Fruit fly (Drosophila melanogaster) whole organism, embryonic: ENCODE measurements around the gene CG16727.

Source experiments
- Awh ChIP-seq: fragments of 200-800 bp; sonication (Bioruptor generic); IDR thresholded peaks from 2 replicates; pipeline ENCODE4, ENCODE4 v1.3.6; 2022; ENCODE audit warnings: missing biosample characterization, missing genetic modification characterization
- Bdp1 ChIP-seq: fragments of 200-800 bp; sonication (Bioruptor generic); optimal IDR thresholded peaks from 3 replicates; lab custom pipeline; 2016; ENCODE audit warnings: missing biosample characterization, missing genetic modification characterization
- CG12155 ChIP-seq: fragments of 200-800 bp; sonication (Bioruptor generic); optimal IDR thresholded peaks from 3 replicates; lab custom pipeline; 2016; ENCODE audit warnings: missing biosample characterization, missing genetic modification characterization
- CG12236 ChIP-seq: fragments of 200-800 bp; sonication (Bioruptor generic); optimal IDR thresholded peaks from 2 replicates; lab custom pipeline; 2016; ENCODE audit warnings: missing biosample characterization, missing genetic modification characterization
- CG12769 ChIP-seq: fragments of 200-800 bp; sonication (Bioruptor generic); optimal IDR thresholded peaks from 2 replicates; lab custom pipeline; 2019; ENCODE audit warnings: missing biosample characterization, mild to moderate bottlenecking, missing genetic modification characterization, moderate library complexity
- CG14860 ChIP-seq: fragments of 200-800 bp; sonication (Bioruptor generic); IDR thresholded peaks from 3 replicates; pipeline ENCODE4 v1.3.6; 2022; ENCODE audit warnings: missing biosample characterization, missing genetic modification characterization; ENCODE audit not compliant: partially characterized antibody
- CG15479 ChIP-seq: fragments of 200-800 bp; sonication (Bioruptor generic); optimal IDR thresholded peaks from 3 replicates; lab custom pipeline; 2019; ENCODE audit warnings: missing biosample characterization, mild to moderate bottlenecking, missing genetic modification characterization, moderate library complexity
- CG15601 ChIP-seq: fragments of 200-800 bp; sonication (Bioruptor generic); optimal IDR thresholded peaks from 3 replicates; lab custom pipeline; 2019; ENCODE audit warnings: missing biosample characterization, mild to moderate bottlenecking, missing genetic modification characterization, moderate library complexity
- CG17361 ChIP-seq: fragments of 200-800 bp; sonication (Bioruptor generic); IDR thresholded peaks from 3 replicates; pipeline ENCODE4 v1.3.6; 2022; ENCODE audit warnings: missing biosample characterization, missing genetic modification characterization
- CG17385 ChIP-seq: fragments of 200-800 bp; sonication (Bioruptor generic); optimal IDR thresholded peaks from 3 replicates; lab custom pipeline; 2018; ENCODE audit warnings: missing biosample characterization, mild to moderate bottlenecking, missing genetic modification characterization
- CG17612 ChIP-seq: fragments of 200-800 bp; sonication (Bioruptor generic); IDR thresholded peaks from 2 replicates; pipeline ENCODE4 v1.3.6; 2022; ENCODE audit warnings: missing biosample characterization, missing genetic modification characterization
- CG18599 ChIP-seq: fragments of 200-800 bp; sonication (Bioruptor generic); optimal IDR thresholded peaks from 3 replicates; lab custom pipeline; 2017; ENCODE audit warnings: missing biosample characterization, missing genetic modification characterization, mild to moderate bottlenecking, moderate library complexity, missing genetic modification reagents
- CG2129 ChIP-seq: fragments of 200-800 bp; sonication (Bioruptor generic); IDR thresholded peaks from 2 replicates; pipeline ENCODE4 v1.3.6; 2022; ENCODE audit warnings: missing biosample characterization, missing genetic modification characterization; ENCODE audit not compliant: partially characterized antibody
- CG2678 ChIP-seq: fragments of 200-800 bp; sonication (Bioruptor generic); optimal IDR thresholded peaks from 3 replicates; lab custom pipeline; 2019; ENCODE audit warnings: missing biosample characterization, mild to moderate bottlenecking, missing genetic modification characterization, moderate library complexity
- CG30403 ChIP-seq: fragments of 200-800 bp; sonication (Bioruptor generic); optimal IDR thresholded peaks from 3 replicates; lab custom pipeline; 2016; ENCODE audit warnings: missing biosample characterization, missing genetic modification characterization
- CG31224 ChIP-seq: fragments of 200-800 bp; sonication (Bioruptor generic); IDR thresholded peaks from 2 replicates; pipeline ENCODE4 v1.3.6; 2022; ENCODE audit warnings: missing biosample characterization, missing genetic modification characterization
- CG34376 ChIP-seq: fragments of 200-800 bp; sonication (Bioruptor generic); optimal IDR thresholded peaks from 2 replicates; lab custom pipeline; 2018; ENCODE audit warnings: missing biosample characterization, mild to moderate bottlenecking, missing genetic modification characterization
- CG4328 ChIP-seq: fragments of 200-800 bp; sonication (Bioruptor generic); optimal IDR thresholded peaks from 3 replicates; lab custom pipeline; 2017; ENCODE audit warnings: missing biosample characterization, missing genetic modification reagents, missing genetic modification characterization
- CG4360 ChIP-seq: fragments of 200-800 bp; sonication (Bioruptor generic); IDR thresholded peaks from 2 replicates; pipeline ENCODE4 v1.3.6; 2022; ENCODE audit warnings: missing biosample characterization, missing genetic modification characterization
- CG4820 ChIP-seq: fragments of 200-800 bp; sonication (Bioruptor generic); optimal IDR thresholded peaks from 3 replicates; lab custom pipeline; 2016; ENCODE audit warnings: missing biosample characterization, missing genetic modification characterization
- CG6689 ChIP-seq: fragments of 200-800 bp; sonication (Bioruptor generic); IDR thresholded peaks from 2 replicates; pipeline ENCODE4 v1.3.6; 2022; ENCODE audit warnings: missing biosample characterization, missing genetic modification characterization
- CG8924 ChIP-seq: fragments of 200-800 bp; optimal IDR thresholded peaks from 3 replicates; lab custom pipeline; 2019; ENCODE audit warnings: missing biosample characterization, mild to moderate bottlenecking, missing genetic modification characterization, moderate library complexity
- Chrac-16 ChIP-seq: fragments of 200-800 bp; sonication (Bioruptor generic); optimal IDR thresholded peaks from 3 replicates; lab custom pipeline; 2016; ENCODE audit warnings: missing biosample characterization, missing genetic modification characterization
- CrebB ChIP-seq: fragments of 200-800 bp; sonication (Bioruptor generic); optimal IDR thresholded peaks from 3 replicates; lab custom pipeline; 2018; ENCODE audit warnings: missing biosample characterization, mild to moderate bottlenecking, missing genetic modification characterization
- Doc3 ChIP-seq: fragments of 200-800 bp; sonication (Bioruptor generic); IDR thresholded peaks from 3 replicates; pipeline ENCODE4 v1.3.6; 2022; ENCODE audit warnings: missing biosample characterization, missing genetic modification characterization; ENCODE audit not compliant: partially characterized antibody
- Dp ChIP-seq: fragments of 200-800 bp; sonication (Bioruptor generic); optimal IDR thresholded peaks from 2 replicates; lab custom pipeline; 2018; ENCODE audit warnings: missing biosample characterization, mild to moderate bottlenecking, missing genetic modification characterization, moderate library complexity
- E2f2 ChIP-seq: fragments of 200-800 bp; sonication (Bioruptor generic); IDR thresholded peaks from 2 replicates; pipeline ENCODE4 v1.3.6; 2022; ENCODE audit warnings: missing biosample characterization, missing genetic modification characterization
- GATAe ChIP-seq: fragments of 200-800 bp; sonication (Bioruptor generic); conservative IDR thresholded peaks from 2 replicates; pipeline ENCODE4 v1.3.6; 2022; ENCODE audit warnings: missing biosample characterization, missing genetic modification characterization
- Hand ChIP-seq: fragments of 200-800 bp; sonication (Bioruptor generic); optimal IDR thresholded peaks from 2 replicates; lab custom pipeline; 2017; ENCODE audit warnings: mild to moderate bottlenecking, missing biosample characterization, missing genetic modification reagents, missing genetic modification characterization
- Myb ChIP-seq: fragments of 200-800 bp; sonication (Bioruptor generic); optimal IDR thresholded peaks from 2 replicates; lab custom pipeline; 2016; ENCODE audit warnings: missing biosample characterization, missing genetic modification characterization
- NK7.1 ChIP-seq: fragments of 200-800 bp; sonication (Bioruptor generic); optimal IDR thresholded peaks from 3 replicates; lab custom pipeline; 2016; ENCODE audit warnings: missing biosample characterization, missing genetic modification characterization
- Neu2 ChIP-seq: fragments of 200-800 bp; sonication (Bioruptor generic); optimal IDR thresholded peaks from 3 replicates; lab custom pipeline; 2016; ENCODE audit warnings: missing biosample characterization, missing genetic modification characterization, borderline replicate concordance
- Nf-YC ChIP-seq: fragments of 200-800 bp; optimal IDR thresholded peaks from 3 replicates; lab custom pipeline; 2019; ENCODE audit warnings: missing biosample characterization, mild to moderate bottlenecking, missing genetic modification characterization, moderate library complexity
- Oaz ChIP-seq: fragments of 200-800 bp; sonication (Bioruptor generic); IDR thresholded peaks from 2 replicates; pipeline ENCODE4 v1.3.6; 2022; ENCODE audit warnings: missing biosample characterization, missing genetic modification characterization
- bcd ChIP-seq: fragments of 200-800 bp; sonication (Bioruptor generic); optimal IDR thresholded peaks from 2 replicates; lab custom pipeline; 2017; ENCODE audit warnings: missing biosample characterization, mild to moderate bottlenecking, missing genetic modification characterization
- bowl ChIP-seq: fragments of 200-800 bp; sonication (Bioruptor generic); IDR thresholded peaks from 2 replicates; pipeline ENCODE4 v1.3.6; 2022; ENCODE audit warnings: missing biosample characterization, missing genetic modification characterization
- chm ChIP-seq: fragments of 200-800 bp; sonication (Bioruptor generic); IDR thresholded peaks from 2 replicates; pipeline ENCODE4 v1.3.6; 2022; ENCODE audit warnings: missing biosample characterization, missing genetic modification characterization
- chn ChIP-seq: fragments of 200-800 bp; sonication (Bioruptor generic); optimal IDR thresholded peaks from 2 replicates; lab custom pipeline; 2016; ENCODE audit warnings: missing biosample characterization, missing genetic modification characterization
- crol ChIP-seq: fragments of 200-800 bp; sonication (Bioruptor generic); IDR thresholded peaks from 2 replicates; pipeline ENCODE4 v1.3.6; 2022; ENCODE audit warnings: missing biosample characterization, missing genetic modification characterization
- da ChIP-seq: fragments of 200-800 bp; sonication (Bioruptor generic); optimal IDR thresholded peaks from 2 replicates; lab custom pipeline; 2016; ENCODE audit warnings: missing biosample characterization, missing genetic modification characterization
- danr ChIP-seq: fragments of 200-800 bp; sonication (Bioruptor generic); IDR thresholded peaks from 2 replicates; pipeline ENCODE4 v1.3.6; 2022; ENCODE audit warnings: missing biosample characterization, missing genetic modification characterization
- dpn ChIP-seq, 2 experiments: fragments of 200-800 bp; sonication (Bioruptor generic); optimal IDR thresholded peaks; 3 replicates each; lab custom pipeline; 2016; ENCODE audit warnings: missing biosample characterization in 2 of 2, missing genetic modification characterization in 2 of 2
- fd102C ChIP-seq: fragments of 200-800 bp; sonication (Bioruptor generic); optimal IDR thresholded peaks from 2 replicates; lab custom pipeline; 2018; ENCODE audit warnings: missing biosample characterization, mild to moderate bottlenecking, missing genetic modification characterization, moderate library complexity
- hkb ChIP-seq, 2 experiments: fragments of 200-800 bp in 1 of 2; fragments of >200 bp in 1 of 2; sonication (Bioruptor generic) in 1 of 2; IDR thresholded peaks in 1 of 2; optimal IDR thresholded peaks in 1 of 2; 2 replicates each; pipeline versions ENCODE4 v1.3.6 to Lab custom; 2017 to 2022; ENCODE audit warnings: missing biosample characterization in 1 of 2, missing genetic modification characterization in 1 of 2
- salm ChIP-seq: fragments of 200-800 bp; sonication (Bioruptor generic); optimal IDR thresholded peaks from 2 replicates; lab custom pipeline; 2018; ENCODE audit warnings: missing biosample characterization, mild to moderate bottlenecking, missing genetic modification characterization
- shn ChIP-seq: fragments of 200-800 bp; sonication (Bioruptor generic); optimal IDR thresholded peaks from 3 replicates; lab custom pipeline; 2016; ENCODE audit warnings: missing biosample characterization, missing genetic modification characterization
- slp2 ChIP-seq: fragments of 200-800 bp; sonication (Bioruptor generic); optimal IDR thresholded peaks from 2 replicates; lab custom pipeline; 2016; ENCODE audit warnings: missing biosample characterization, missing genetic modification characterization
- sug ChIP-seq: fragments of 200-800 bp; optimal IDR thresholded peaks from 2 replicates; lab custom pipeline; 2019; ENCODE audit warnings: missing biosample characterization, mild to moderate bottlenecking, missing genetic modification characterization, moderate library complexity
- tio ChIP-seq: fragments of 200-800 bp; sonication (Bioruptor generic); optimal IDR thresholded peaks from 2 replicates; lab custom pipeline; 2017; ENCODE audit warnings: missing biosample characterization, missing genetic modification characterization, inconsistent platforms
- ttk ChIP-seq: fragments of 200-800 bp; sonication (Bioruptor generic); IDR thresholded peaks from 2 replicates; pipeline ENCODE4 v2.1.2; 2022; ENCODE audit warnings: missing biosample characterization, missing genetic modification characterization
- zen2 ChIP-seq: fragments of 200-800 bp; sonication (Bioruptor generic); IDR thresholded peaks from 3 replicates; pipeline ENCODE4 v1.3.6; 2022; ENCODE audit warnings: missing biosample characterization, missing genetic modification characterization; ENCODE audit not compliant: partially characterized antibody

The CG16727 gene

dm6 chr3R:19612908-19613431 lies at the start of gene CG16727 (continued):
- TF ChIP-seq Doc3, result no peak
- no peak for TF ChIP-seq CG4328 (GFP tag; lab: Kevin White, UChicago)
- no peak for TF ChIP-seq CG34376 (GFP tag; lab: Kevin White, UChicago)
- TF ChIP-seq chm (GFP tag; lab: Robert Waterston, UW), result no peak
- no peak for TF ChIP-seq CG8924 (tag; lab: Kevin White, UChicago)
- peak; percentile 52 for TF ChIP-seq CG18599
- TF ChIP-seq NK7.1 (GFP tag; lab: Kevin White, UChicago), result no peak
- no peak for TF ChIP-seq CG17361 (GFP tag; lab: Robert Waterston, UW)
- TF ChIP-seq Myb (GFP tag; lab: Kevin White, UChicago), result no peak
- no peak for TF ChIP-seq Bdp1
- TF ChIP-seq CrebB (tag; lab: Kevin White, UChicago), result peak; percentile 17
- no peak for TF ChIP-seq zen2
- TF ChIP-seq CG31224 (GFP tag; lab: Robert Waterston, UW), result no peak
- no peak for TF ChIP-seq slp2 (GFP tag; lab: Kevin White, UChicago)
- TF ChIP-seq CG14860 (GFP tag; lab: Robert Waterston, UW), result no peak
- TF ChIP-seq ttk, result no peak
- TF ChIP-seq CG2678 (tag; lab: Kevin White, UChicago), result peak; percentile 65
- TF ChIP-seq bcd (GFP tag; lab: Kevin White, UChicago), result no peak
- no peak for TF ChIP-seq hkb (optimal IDR thresholded peaks at IDR 0.05; lab: Kevin White, UChicago)
- TF ChIP-seq hkb (GFP tag; IDR thresholded peaks at IDR 0.05; lab: Robert Waterston, UW), result 0 out of 2 replicates have a peak, but pooled peaks have one; percentile 32
- no peak for TF ChIP-seq Oaz (GFP tag; lab: Robert Waterston, UW)
- no peak for TF ChIP-seq CG17385 (GFP tag; lab: Kevin White, UChicago)
- TF ChIP-seq fd102C (GFP tag; lab: Kevin White, UChicago), result no peak
- TF ChIP-seq CG12769, result peak; percentile 4
- TF ChIP-seq CG6689 (GFP tag; lab: Robert Waterston, UW), result no peak
- TF ChIP-seq Nf-YC (tag; lab: Kevin White, UChicago), result no peak
- TF ChIP-seq sug (tag; lab: Kevin White, UChicago), result no peak
- TF ChIP-seq CG4820 (GFP tag; lab: Kevin White, UChicago), result no peak
- no peak for TF ChIP-seq Awh (GFP tag; lab: Robert Waterston, UW)
- TF ChIP-seq bowl (GFP tag; lab: Robert Waterston, UW), result no peak
- TF ChIP-seq Hand (GFP tag; lab: Kevin White, UChicago), result no peak
- no peak for TF ChIP-seq CG12155 (GFP tag; lab: Kevin White, UChicago)
- no peak for TF ChIP-seq da (GFP tag; lab: Kevin White, UChicago)
- TF ChIP-seq CG4360 (GFP tag; lab: Robert Waterston, UW), result no peak
- no peak for TF ChIP-seq Dp
- TF ChIP-seq danr (GFP tag; lab: Robert Waterston, UW), result no peak
- TF ChIP-seq Neu2 (GFP tag; lab: Kevin White, UChicago), result no peak
- no peak for TF ChIP-seq CG17612 (GFP tag; lab: Robert Waterston, UW)
- TF ChIP-seq CG15601, result no peak
- no peak for TF ChIP-seq CG2129 (GFP tag; lab: Robert Waterston, UW)
- TF ChIP-seq CG15479 (GFP tag; lab: Kevin White, UChicago), result no peak
- no peak for TF ChIP-seq chn (GFP tag; lab: Kevin White, UChicago)
- TF ChIP-seq E2f2 (GFP tag; lab: Robert Waterston, UW), result no peak
- TF ChIP-seq dpn (GFP tag; optimal IDR thresholded peaks at IDR 0.05; lab: Kevin White, UChicago), result no peak
- TF ChIP-seq Chrac-16 (GFP tag; lab: Kevin White, UChicago), result no peak
- peak; percentile 6 for TF ChIP-seq salm (tag; lab: Kevin White, UChicago)
- TF ChIP-seq CG30403, result no peak
- TF ChIP-seq GATAe, result no peak
- TF ChIP-seq CG12236 (GFP tag; lab: Kevin White, UChicago), result no peak
- TF ChIP-seq shn (GFP tag; lab: Kevin White, UChicago), result no peak
- TF ChIP-seq crol (GFP tag; lab: Robert Waterston, UW), result no peak
- no peak for TF ChIP-seq tio (GFP tag; lab: Kevin White, UChicago)
